Fruit fly (Drosophila melanogaster) whole organism, embryonic: ENCODE data around the gene Bicra.

Experiments used
- Bdp1 ChIP-seq: fragments of 200-800 bp; sonication (Bioruptor generic); optimal IDR thresholded peaks from 3 replicates; lab custom pipeline; 2016; ENCODE audit warnings: missing biosample characterization, missing genetic modification characterization
- Bteb2 ChIP-seq: fragments of 200-800 bp; sonication (Bioruptor generic); optimal IDR thresholded peaks from 2 replicates; lab custom pipeline; 2016; ENCODE audit warnings: missing biosample characterization, missing genetic modification characterization
- C15 ChIP-seq: fragments of 200-800 bp; sonication (Bioruptor generic); IDR thresholded peaks from 3 replicates; pipeline ENCODE4 v1.3.6; 2022; ENCODE audit warnings: missing biosample characterization, missing genetic modification characterization
- CG10321 ChIP-seq: fragments of 200-800 bp; sonication (Bioruptor generic); IDR thresholded peaks from 2 replicates; pipeline ENCODE4 v1.3.6; 2022; ENCODE audit warnings: missing biosample characterization, missing genetic modification characterization
- CG10462 ChIP-seq: fragments of 200-800 bp; sonication (Bioruptor generic); optimal IDR thresholded peaks from 2 replicates; lab custom pipeline; 2016; ENCODE audit warnings: missing biosample characterization, missing genetic modification characterization
- CG10543 ChIP-seq: fragments of 200-800 bp; sonication (Bioruptor generic); optimal IDR thresholded peaks from 3 replicates; lab custom pipeline; 2017; ENCODE audit warnings: missing biosample characterization, mild to moderate bottlenecking, missing genetic modification characterization, moderate library complexity
- CG10654 ChIP-seq: fragments of 200-800 bp; sonication (Bioruptor generic); optimal IDR thresholded peaks from 2 replicates; lab custom pipeline; 2016; ENCODE audit warnings: missing biosample characterization, missing genetic modification characterization
- CG11696 ChIP-seq: fragments of 200-800 bp; sonication (Bioruptor generic); IDR thresholded peaks from 2 replicates; pipeline ENCODE4 v1.3.6; 2022; ENCODE audit warnings: missing biosample characterization, missing genetic modification characterization
- CG13287 ChIP-seq: fragments of 200-800 bp; sonication (Bioruptor generic); IDR thresholded peaks from 2 replicates; pipeline ENCODE4 v1.3.6; 2022; ENCODE audit warnings: missing biosample characterization, missing genetic modification characterization; ENCODE audit not compliant: partially characterized antibody
- CG14441 ChIP-seq: fragments of 200-800 bp; sonication (Bioruptor generic); IDR thresholded peaks from 2 replicates; pipeline ENCODE4 v1.3.6; 2022; ENCODE audit warnings: missing biosample characterization, missing genetic modification characterization
- CG17359 ChIP-seq: fragments of 200-800 bp; sonication (Bioruptor generic); optimal IDR thresholded peaks from 3 replicates; lab custom pipeline; 2018; ENCODE audit warnings: missing biosample characterization, mild to moderate bottlenecking, missing genetic modification characterization, moderate library complexity
- CG30403 ChIP-seq: fragments of 200-800 bp; sonication (Bioruptor generic); optimal IDR thresholded peaks from 3 replicates; lab custom pipeline; 2016; ENCODE audit warnings: missing biosample characterization, missing genetic modification characterization
- CG6272 ChIP-seq: fragments of 200-800 bp; sonication (Bioruptor generic); IDR thresholded peaks from 2 replicates; pipeline ENCODE4 v1.3.6; 2022; ENCODE audit warnings: missing biosample characterization, missing genetic modification characterization
- CG6765 ChIP-seq: fragments of 200-800 bp; sonication (Bioruptor generic); optimal IDR thresholded peaks from 3 replicates; lab custom pipeline; 2017; ENCODE audit warnings: missing biosample characterization, mild to moderate bottlenecking, missing genetic modification characterization
- CG9609 ChIP-seq: fragments of 200-800 bp; sonication (Bioruptor generic); optimal IDR thresholded peaks from 3 replicates; lab custom pipeline; 2016; ENCODE audit warnings: missing biosample characterization, missing genetic modification characterization
- CG9797 ChIP-seq: fragments of 200-800 bp; sonication (Bioruptor generic); optimal IDR thresholded peaks from 3 replicates; lab custom pipeline; 2018; ENCODE audit warnings: missing biosample characterization, mild to moderate bottlenecking, missing genetic modification characterization
- CG9876 ChIP-seq: fragments of 200-800 bp; sonication (Bioruptor generic); optimal IDR thresholded peaks from 2 replicates; lab custom pipeline; 2016; ENCODE audit warnings: missing biosample characterization, missing genetic modification characterization
- Dip3 ChIP-seq: fragments of 200-800 bp; sonication (Bioruptor generic); optimal IDR thresholded peaks from 3 replicates; lab custom pipeline; 2016; ENCODE audit warnings: missing biosample characterization, missing genetic modification characterization
- Dp ChIP-seq: fragments of 200-800 bp; sonication (Bioruptor generic); optimal IDR thresholded peaks from 2 replicates; lab custom pipeline; 2018; ENCODE audit warnings: missing biosample characterization, mild to moderate bottlenecking, missing genetic modification characterization, moderate library complexity
- H2.0 ChIP-seq: fragments of 200-800 bp; sonication (Bioruptor generic); IDR thresholded peaks from 2 replicates; pipeline ENCODE4 v1.3.6; 2022; ENCODE audit warnings: missing biosample characterization, missing genetic modification characterization
- HHEX ChIP-seq: fragments of 200-800 bp; sonication (Bioruptor generic); optimal IDR thresholded peaks from 3 replicates; lab custom pipeline; 2017; ENCODE audit warnings: missing biosample characterization, mild to moderate bottlenecking, missing genetic modification characterization, missing genetic modification reagents
- Hey ChIP-seq: fragments of 200-800 bp; sonication (Bioruptor generic); optimal IDR thresholded peaks from 3 replicates; lab custom pipeline; 2018; ENCODE audit warnings: missing biosample characterization, mild to moderate bottlenecking, missing genetic modification characterization
- Hmx ChIP-seq: fragments of 200-800 bp; sonication (Bioruptor generic); optimal IDR thresholded peaks from 2 replicates; lab custom pipeline; 2016; ENCODE audit warnings: missing biosample characterization, missing genetic modification characterization
- Jarid2 ChIP-seq: fragments of 200-800 bp; sonication (Bioruptor generic); optimal IDR thresholded peaks from 3 replicates; lab custom pipeline; 2017; ENCODE audit warnings: mild to moderate bottlenecking, missing biosample characterization, missing genetic modification reagents, missing genetic modification characterization
- MESR4 ChIP-seq: fragments of 200-800 bp; sonication (Bioruptor generic); optimal IDR thresholded peaks from 2 replicates; lab custom pipeline; 2018; ENCODE audit warnings: missing biosample characterization, mild to moderate bottlenecking, missing genetic modification characterization, moderate library complexity
- MTF-1 ChIP-seq: fragments of 200-800 bp; sonication (Bioruptor generic); optimal IDR thresholded peaks from 2 replicates; lab custom pipeline; 2018; ENCODE audit warnings: missing biosample characterization, mild to moderate bottlenecking, missing genetic modification characterization, borderline replicate concordance
- Med ChIP-seq: fragments of 200-800 bp; sonication (Bioruptor generic); peaks from one replicate; lab custom pipeline; 2016; ENCODE audit warnings: missing biosample characterization, missing genetic modification characterization, mild to moderate bottlenecking, inconsistent platforms, moderate library complexity
- NC2β ChIP-seq: fragments of 200-800 bp; sonication (Bioruptor generic); optimal IDR thresholded peaks from 2 replicates; lab custom pipeline; 2016; ENCODE audit warnings: missing biosample characterization, missing genetic modification characterization
- Oli ChIP-seq: fragments of 200-800 bp; sonication (Bioruptor generic); optimal IDR thresholded peaks from 2 replicates; lab custom pipeline; 2018; ENCODE audit warnings: missing biosample characterization, mild to moderate bottlenecking, missing genetic modification characterization, moderate library complexity
- Opbp ChIP-seq: fragments of 200-800 bp; sonication (Bioruptor generic); IDR thresholded peaks from 3 replicates; pipeline ENCODE4 v1.3.6; 2022; ENCODE audit warnings: missing biosample characterization, missing genetic modification characterization; ENCODE audit not compliant: partially characterized antibody
- Poxn ChIP-seq: fragments of 200-800 bp; sonication (Bioruptor generic); IDR thresholded peaks from 2 replicates; pipeline ENCODE4 v1.3.6; 2022; ENCODE audit warnings: missing biosample characterization, missing genetic modification characterization
- Trl ChIP-seq, 3 experiments: fragments of >200 bp in 2 of 3; fragments of 200-800 bp in 1 of 3; sonication (Bioruptor generic) in 1 of 3; optimal IDR thresholded peaks; 2 replicates in 1 of 3; 3 replicates in 2 of 3; lab custom pipeline; 2016 to 2017; ENCODE audit warnings: missing biosample characterization in 1 of 3, missing genetic modification characterization in 1 of 3
- abd-A ChIP-seq: fragments of 200-800 bp; sonication (Bioruptor generic); optimal IDR thresholded peaks from 3 replicates; lab custom pipeline; 2019; ENCODE audit warnings: missing biosample characterization, mild to moderate bottlenecking, missing genetic modification characterization, moderate library complexity
- ase ChIP-seq: fragments of 200-800 bp; sonication (Bioruptor generic); IDR thresholded peaks from 3 replicates; pipeline ENCODE4 v1.3.6; 2022; ENCODE audit warnings: missing biosample characterization, missing genetic modification characterization
- dpn ChIP-seq, 2 experiments: fragments of 200-800 bp; sonication (Bioruptor generic); optimal IDR thresholded peaks; 3 replicates each; lab custom pipeline; 2016; ENCODE audit warnings: missing biosample characterization in 2 of 2, missing genetic modification characterization in 2 of 2
- ewg ChIP-seq: fragments of 200-800 bp; sonication (Bioruptor generic); optimal IDR thresholded peaks from 3 replicates; lab custom pipeline; 2017; ENCODE audit warnings: mild to moderate bottlenecking, missing biosample characterization, missing genetic modification reagents, missing genetic modification characterization
- eyg ChIP-seq: fragments of 200-800 bp; sonication (Bioruptor generic); optimal IDR thresholded peaks from 3 replicates; lab custom pipeline; 2016; ENCODE audit warnings: missing biosample characterization, missing genetic modification characterization
- gce ChIP-seq: fragments of 200-800 bp; sonication (Bioruptor generic); IDR thresholded peaks from 3 replicates; pipeline ENCODE4 v1.3.6; 2022; ENCODE audit warnings: missing biosample characterization, missing genetic modification characterization
- lbe ChIP-seq: fragments of 200-800 bp; sonication (Bioruptor generic); optimal IDR thresholded peaks from 2 replicates; lab custom pipeline; 2016; ENCODE audit warnings: missing biosample characterization, mild to moderate bottlenecking, missing genetic modification characterization
- mld ChIP-seq: fragments of 200-800 bp; sonication (Bioruptor generic); IDR thresholded peaks from 3 replicates; pipeline ENCODE4 v1.3.6; 2022; ENCODE audit warnings: missing biosample characterization, missing genetic modification characterization; ENCODE audit not compliant: partially characterized antibody
- nau ChIP-seq: fragments of 200-800 bp; sonication (Bioruptor generic); optimal IDR thresholded peaks from 3 replicates; lab custom pipeline; 2017; ENCODE audit warnings: missing biosample characterization, mild to moderate bottlenecking, missing genetic modification characterization, missing genetic modification reagents
- ro ChIP-seq: fragments of 200-800 bp; sonication (Bioruptor generic); IDR thresholded peaks from 2 replicates; pipeline ENCODE4 v1.3.6; 2022; ENCODE audit warnings: missing biosample characterization, missing genetic modification characterization
- seq ChIP-seq: fragments of 200-800 bp; sonication (Bioruptor generic); IDR thresholded peaks from 2 replicates; pipeline ENCODE4 v1.3.6; 2022; ENCODE audit warnings: missing biosample characterization, missing genetic modification characterization
- sna ChIP-seq: fragments of 200-800 bp; sonication (Bioruptor generic); IDR thresholded peaks from 2 replicates; pipeline ENCODE4 v1.3.6; 2022; ENCODE audit warnings: missing biosample characterization, missing genetic modification characterization; ENCODE audit not compliant: partially characterized antibody
- so ChIP-seq: fragments of 200-800 bp; sonication (Bioruptor generic); IDR thresholded peaks from 3 replicates; pipeline ENCODE4 v1.3.6; 2022; ENCODE audit warnings: missing biosample characterization, missing genetic modification characterization
- tio ChIP-seq: fragments of 200-800 bp; sonication (Bioruptor generic); optimal IDR thresholded peaks from 2 replicates; lab custom pipeline; 2017; ENCODE audit warnings: missing biosample characterization, missing genetic modification characterization, inconsistent platforms
- trh ChIP-seq: fragments of 200-800 bp; sonication (Bioruptor generic); optimal IDR thresholded peaks from 2 replicates; lab custom pipeline; 2016; ENCODE audit warnings: missing biosample characterization, missing genetic modification characterization
- unc-4 ChIP-seq: fragments of 200-800 bp; sonication (Bioruptor generic); IDR thresholded peaks from 2 replicates; pipeline ENCODE4 v1.3.6; 2022; ENCODE audit warnings: missing biosample characterization, missing genetic modification characterization; ENCODE audit not compliant: partially characterized antibody
- wor ChIP-seq: fragments of 200-800 bp; sonication (Bioruptor generic); IDR thresholded peaks from 2 replicates; pipeline ENCODE4 v1.3.6; 2022; ENCODE audit warnings: missing biosample characterization, missing genetic modification characterization
- zfh1 ChIP-seq: fragments of 200-800 bp; sonication (Bioruptor generic); IDR thresholded peaks from 3 replicates; pipeline ENCODE4 v1.3.6; 2022; ENCODE audit warnings: missing biosample characterization, missing genetic modification characterization

Bicra gene

dm6 chr3R:29138961-29139527, 76.2 kb downstream of the Bicra start (continued):
- TF ChIP-seq ase (no peak), NC2β (GFP tag; lab: Kevin White, UChicago) (no peak), tio (no peak), CG13287 (0 out of 2 replicates have a peak, but pooled peaks have one; percentile 4), Hey (tag; lab: Kevin White, UChicago) (no peak), eyg (GFP tag; lab: Kevin White, UChicago) (no peak), ewg (GFP tag; lab: Kevin White, UChicago) (no peak), CG10543 (GFP tag; lab: Kevin White, UChicago) (peak; percentile 21), H2.0 (no peak), CG6272 (no peak), lbe (GFP tag; lab: Kevin White, UChicago) (no peak), Med (GFP tag; lab: Kevin White, UChicago) (peak; percentile 84), seq (GFP tag; lab: Robert Waterston, UW) (0 out of 2 replicates have a peak, but pooled peaks have one; percentile 39), C15 (GFP tag; lab: Robert Waterston, UW) (no peak), abd-A (tag; lab: Kevin White, UChicago) (no peak), CG10321 (GFP tag; lab: Robert Waterston, UW) (no peak), CG30403 (GFP tag; lab: Kevin White, UChicago) (peak; percentile 15), gce (GFP tag; lab: Robert Waterston, UW) (no peak), CG9797 (no peak), so (GFP tag; lab: Robert Waterston, UW) (no peak), CG11696 (no peak), mld (GFP tag; lab: Robert Waterston, UW) (no peak), zfh1 (GFP tag; lab: Robert Waterston, UW) (no peak), CG14441 (GFP tag; lab: Robert Waterston, UW) (no peak; the same call in 1 of the 2 replicates), CG9609 (GFP tag; lab: Kevin White, UChicago) (peak; percentile 5), CG10462 (GFP tag; lab: Kevin White, UChicago) (no peak), MESR4 (GFP tag; lab: Kevin White, UChicago) (no peak), Bteb2 (GFP tag; lab: Kevin White, UChicago) (no peak), MTF-1 (GFP tag; lab: Kevin White, UChicago) (no peak), Oli (tag; lab: Kevin White, UChicago) (peak; percentile 11), Opbp (GFP tag; lab: Robert Waterston, UW) (no peak), CG10654 (GFP tag; lab: Kevin White, UChicago) (peak; percentile 10), CG6765 (GFP tag; lab: Kevin White, UChicago) (no peak), Jarid2 (GFP tag; lab: Kevin White, UChicago) (no peak), CG17359 (tag; lab: Kevin White, UChicago) (peak; percentile 13), wor (GFP tag; lab: Robert Waterston, UW) (no peak), trh (GFP tag; lab: Kevin White, UChicago) (no peak), Bdp1 (GFP tag; lab: Kevin White, UChicago) (no peak), dpn (GFP tag; optimal IDR thresholded peaks at IDR 0.05; lab: Kevin White, UChicago) (peak in 1 of 2 experiments; percentile 4), CG9876 (GFP tag; lab: Kevin White, UChicago) (no peak), unc-4 (GFP tag; lab: Robert Waterston, UW) (no peak), Poxn (GFP tag; lab: Robert Waterston, UW) (no peak), ro (GFP tag; lab: Robert Waterston, UW) (no peak), sna (GFP tag; lab: Robert Waterston, UW) (no peak), Trl (optimal IDR thresholded peaks at IDR 0.05; lab: Kevin White, UChicago) (no peak), Trl (GFP tag; optimal IDR thresholded peaks at IDR 0.05; lab: Kevin White, UChicago) (no peak), HHEX (no peak), nau (GFP tag; lab: Kevin White, UChicago) (no peak), Dp (no peak), Dip3 (GFP tag; lab: Kevin White, UChicago) (no peak), Hmx (GFP tag; lab: Kevin White, UChicago) (no peak)
